Worm (Caenorhabditis elegans) whole organism, L2 larva: ENCODE results near the gene irld-47.

Experiments
- R02D3.7 ChIP-seq: fragments of 150-350 bp; optimal IDR thresholded peaks from 2 replicates; lab custom pipeline; 2014; ENCODE audit warnings: missing biosample characterization, missing genetic modification characterization
- ZK546.5 ChIP-seq: sonication (generic microtip); optimal IDR thresholded peaks from 2 replicates; lab custom pipeline; 2017; ENCODE audit warnings: missing biosample characterization, missing genetic modification characterization
- dmd-4 ChIP-seq: sonication (generic microtip); optimal IDR thresholded peaks from 2 replicates; lab custom pipeline; 2017; ENCODE audit warnings: missing biosample characterization, missing genetic modification characterization
- elt-1 ChIP-seq: fragments of 150-350 bp; optimal IDR thresholded peaks from 2 replicates; lab custom pipeline; 2014; ENCODE audit warnings: missing biosample characterization, missing genetic modification characterization
- lin-13 ChIP-seq: fragments of 150-350 bp; optimal IDR thresholded peaks from 2 replicates; lab custom pipeline; 2014; ENCODE audit warnings: missing biosample characterization, missing genetic modification reagents, missing genetic modification characterization
- lin-39 ChIP-seq: fragments of 150-350 bp; optimal IDR thresholded peaks from 2 replicates; lab custom pipeline; 2014; ENCODE audit warnings: missing biosample characterization, missing genetic modification reagents, missing genetic modification characterization
- nhr-11 ChIP-seq: fragments of 150-350 bp; optimal IDR thresholded peaks from 2 replicates; lab custom pipeline; 2014; ENCODE audit warnings: missing biosample characterization, missing genetic modification characterization
- nhr-129 ChIP-seq: fragments of 150-350 bp; optimal IDR thresholded peaks from 2 replicates; lab custom pipeline; 2014; ENCODE audit warnings: missing biosample characterization, missing genetic modification characterization
- nhr-21 ChIP-seq: fragments of 150-350 bp; optimal IDR thresholded peaks from 2 replicates; lab custom pipeline; 2014; ENCODE audit warnings: missing biosample characterization, missing genetic modification characterization
- nhr-237 ChIP-seq: fragments of 150-350 bp; optimal IDR thresholded peaks from 2 replicates; lab custom pipeline; 2014; ENCODE audit warnings: missing biosample characterization, missing genetic modification characterization
- nhr-25 ChIP-seq: fragments of 150-350 bp; sonication (generic microtip); optimal IDR thresholded peaks from 3 replicates; lab custom pipeline; 2014; ENCODE audit warnings: missing biosample characterization, missing genetic modification characterization
- unc-62 ChIP-seq: fragments of 150-350 bp; optimal IDR thresholded peaks from 2 replicates; lab custom pipeline; 2014; ENCODE audit warnings: missing biosample characterization, missing genetic modification reagents, missing genetic modification characterization

- no peak for TF ChIP-seq nhr-129 (tag; lab: Kevin White, UChicago)
- no peak for TF ChIP-seq lin-13 (GFP tag; lab: Kevin White, UChicago)
- TF ChIP-seq nhr-25 = no peak
- TF ChIP-seq nhr-21 (tag; lab: Kevin White, UChicago) = no peak
- no peak for TF ChIP-seq nhr-11 (tag; lab: Kevin White, UChicago)
- TF ChIP-seq lin-39 (tag; lab: Kevin White, UChicago) = no peak
- TF ChIP-seq dmd-4 = no peak
- no peak for TF ChIP-seq ZK546.5 (tag; lab: Kevin White, UChicago)
- no peak for TF ChIP-seq elt-1
- no peak for TF ChIP-seq nhr-237
- TF ChIP-seq R02D3.7 (tag; lab: Kevin White, UChicago) = no peak
- no peak for TF ChIP-seq unc-62
Measured at ce11 chrII:7870062-7870461, 47.7 kb upstream of the irld-47 start, which contains the start of gene ztf-17.
